Fruit fly (Drosophila melanogaster) S2 (cell line): ENCODE results near the gene CG16952.

ENCODE experiments used
- CG8478 ChIP-seq: fragments of >200 bp; optimal IDR thresholded peaks from 2 replicates; lab custom pipeline; 2018
- CTCF ChIP-seq, 2 experiments: fragments of >200 bp; optimal IDR thresholded peaks; 2 replicates each; lab custom pipeline; 2018

DNA sequence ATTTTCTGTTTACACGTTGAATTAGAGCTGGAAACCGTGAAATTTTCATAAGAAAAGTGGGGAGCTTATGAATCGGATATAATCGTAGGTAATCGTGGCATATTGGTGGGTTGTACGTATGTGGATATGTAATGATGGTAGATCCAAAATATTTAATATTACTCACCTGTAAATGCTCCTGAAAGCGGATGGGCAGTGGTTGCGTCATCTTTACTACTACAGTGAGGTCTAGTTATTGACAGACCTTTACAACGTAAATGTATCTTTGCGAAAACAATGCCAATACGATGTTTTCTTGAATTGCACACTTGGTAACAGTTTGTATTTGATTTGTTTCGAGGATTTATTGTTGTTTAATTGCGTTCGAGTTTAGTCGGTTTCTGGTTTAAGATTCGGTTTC, 36.0 kb upstream of the CG16952 start:
- TF ChIP-seq CG8478 (lab: Kevin White, UChicago) (no peak), CTCF (optimal IDR thresholded peaks at IDR 0.05; lab: Kevin White, UChicago) (no peak)
